Worm (Caenorhabditis elegans) whole organism, young adult: ENCODE data around the gene gst-8.

Source experiments
- B0019.2 ChIP-seq: fragments of 200-800 bp; sonication (Bioruptor generic); conservative IDR thresholded peaks from 2 replicates; pipeline ENCODE4 v1.3.6; 2022; ENCODE audit warnings: missing genetic modification reagents, missing genetic modification characterization, missing compliant biosample characterization
- B0261.1 ChIP-seq: sonication (generic microtip); optimal IDR thresholded peaks from 2 replicates; lab custom pipeline; 2016; ENCODE audit warnings: mild to moderate bottlenecking, missing genetic modification characterization, moderate library complexity, missing compliant biosample characterization
- B0336.3 ChIP-seq: fragments of 200-800 bp; sonication (Bioruptor generic); IDR thresholded peaks from 2 replicates; pipeline ENCODE4 v1.3.6; 2022; ENCODE audit warnings: missing genetic modification characterization, missing compliant biosample characterization
- F37B4.10 ChIP-seq: fragments of 200-800 bp; sonication (Bioruptor generic); IDR thresholded peaks from 2 replicates; pipeline ENCODE4 v1.3.6; 2022; ENCODE audit warnings: missing genetic modification characterization, missing compliant biosample characterization
- K11D2.4 ChIP-seq: fragments of 200-800 bp; sonication (Bioruptor generic); IDR thresholded peaks from 2 replicates; pipeline ENCODE4 v1.3.6; 2022; ENCODE audit warnings: missing genetic modification reagents, missing genetic modification characterization, missing compliant biosample characterization
- Y56A3A.18 ChIP-seq: fragments of 200-800 bp; sonication (Bioruptor generic); IDR thresholded peaks from 2 replicates; pipeline ENCODE4 v1.3.6; 2022; ENCODE audit warnings: missing genetic modification reagents, missing genetic modification characterization, missing compliant biosample characterization
- Y79H2A.3 ChIP-seq: fragments of 200-800 bp; sonication (Bioruptor generic); conservative IDR thresholded peaks from 2 replicates; pipeline ENCODE4 v1.3.6; 2022; ENCODE audit warnings: missing genetic modification reagents, missing genetic modification characterization, missing compliant biosample characterization
- aptf-3 ChIP-seq: fragments of 200-800 bp; sonication (Bioruptor generic); IDR thresholded peaks from 2 replicates; pipeline ENCODE4 v1.3.6; 2022; ENCODE audit warnings: missing genetic modification characterization, missing compliant biosample characterization
- atf-7 ChIP-seq: sonication (generic microtip); optimal IDR thresholded peaks from 2 replicates; lab custom pipeline; 2017; ENCODE audit warnings: mild to moderate bottlenecking, missing genetic modification characterization, missing compliant biosample characterization
- attf-5 ChIP-seq: fragments of 200-800 bp; sonication (Bioruptor generic); optimal IDR thresholded peaks from 2 replicates; lab custom pipeline; 2018; ENCODE audit warnings: mild to moderate bottlenecking, missing genetic modification characterization, missing compliant biosample characterization
- ccch-3 ChIP-seq: fragments of 200-800 bp; sonication (Bioruptor generic); optimal IDR thresholded peaks from 2 replicates; lab custom pipeline; 2018; ENCODE audit warnings: mild to moderate bottlenecking, missing genetic modification characterization, missing compliant biosample characterization
- cebp-1 ChIP-seq, 2 experiments: fragments of 200-800 bp in 1 of 2; sonication (Bioruptor generic) in 1 of 2; sonication (generic microtip) in 1 of 2; IDR thresholded peaks in 1 of 2; optimal IDR thresholded peaks in 1 of 2; 2 replicates each; pipeline versions ENCODE4 v1.3.6 to Lab custom; 2017 to 2022; ENCODE audit warnings: missing compliant biosample characterization in 2 of 2, missing genetic modification characterization in 2 of 2, mild to moderate bottlenecking in 1 of 2, missing genetic modification reagents in 1 of 2, moderate library complexity in 1 of 2
- ceh-100 ChIP-seq: fragments of 200-800 bp; sonication (Bioruptor generic); IDR thresholded peaks from 2 replicates; pipeline ENCODE4 v1.3.6; 2022; ENCODE audit warnings: missing genetic modification reagents, missing genetic modification characterization, missing compliant biosample characterization
- dox-1 ChIP-seq: fragments of 200-800 bp; sonication (Bioruptor generic); IDR thresholded peaks from 2 replicates; pipeline ENCODE4 v1.3.6; 2022; ENCODE audit warnings: missing genetic modification reagents, missing genetic modification characterization, missing compliant biosample characterization
- egl-44 ChIP-seq: fragments of 200-800 bp; sonication (Bioruptor generic); IDR thresholded peaks from 2 replicates; pipeline ENCODE4 v1.3.6; 2022; ENCODE audit warnings: missing genetic modification reagents, missing genetic modification characterization, missing compliant biosample characterization
- ets-4 ChIP-seq: fragments of 200-800 bp; sonication (Bioruptor generic); optimal IDR thresholded peaks from 2 replicates; lab custom pipeline; 2018; ENCODE audit warnings: mild to moderate bottlenecking, missing genetic modification characterization, missing compliant biosample characterization
- gei-17 ChIP-seq: fragments of 200-800 bp; sonication (Bioruptor generic); optimal IDR thresholded peaks from 2 replicates; lab custom pipeline; 2018; ENCODE audit warnings: mild to moderate bottlenecking, missing genetic modification characterization, missing compliant biosample characterization
- hlh-12 ChIP-seq: sonication (generic microtip); optimal IDR thresholded peaks from 2 replicates; lab custom pipeline; 2016; ENCODE audit warnings: missing genetic modification characterization, missing compliant biosample characterization
- hlh-26 ChIP-seq: fragments of 200-800 bp; sonication (Bioruptor generic); conservative IDR thresholded peaks from 2 replicates; pipeline ENCODE4 v1.3.6; 2022; ENCODE audit warnings: missing genetic modification reagents, missing genetic modification characterization, missing compliant biosample characterization
- hsf-1 ChIP-seq: fragments of 200-800 bp; sonication (Bioruptor generic); IDR thresholded peaks from 2 replicates; pipeline ENCODE4 v1.3.6; 2022; ENCODE audit warnings: missing genetic modification reagents, missing genetic modification characterization, missing compliant biosample characterization
- let-526 ChIP-seq: fragments of 200-800 bp; sonication (Bioruptor generic); IDR thresholded peaks from 2 replicates; pipeline ENCODE4 v1.3.6; 2022; ENCODE audit warnings: missing genetic modification reagents, missing genetic modification characterization, missing compliant biosample characterization
- lin-26 ChIP-seq: fragments of 200-800 bp; sonication (Bioruptor generic); IDR thresholded peaks from 2 replicates; pipeline ENCODE4 v1.3.6; 2022; ENCODE audit warnings: missing genetic modification reagents, missing genetic modification characterization, missing compliant biosample characterization
- lin-54 ChIP-seq: fragments of 200-800 bp; sonication (Bioruptor generic); optimal IDR thresholded peaks from 2 replicates; lab custom pipeline; 2018; ENCODE audit warnings: mild to moderate bottlenecking, missing genetic modification characterization, missing compliant biosample characterization
- madf-10 ChIP-seq: sonication (generic microtip); optimal IDR thresholded peaks from 2 replicates; lab custom pipeline; 2016; ENCODE audit warnings: mild to moderate bottlenecking, missing genetic modification characterization, missing compliant biosample characterization
- nfyb-1 ChIP-seq: fragments of 200-800 bp; sonication (Bioruptor generic); IDR thresholded peaks from 2 replicates; pipeline ENCODE4 v1.3.6; 2022; ENCODE audit warnings: missing genetic modification reagents, missing genetic modification characterization, missing compliant biosample characterization
- nhr-179 ChIP-seq: sonication (generic microtip); optimal IDR thresholded peaks from 2 replicates; lab custom pipeline; 2016; ENCODE audit warnings: mild to moderate bottlenecking, missing genetic modification characterization, missing compliant biosample characterization
- nhr-27 ChIP-seq: fragments of 200-800 bp; sonication (Bioruptor generic); optimal IDR thresholded peaks from 2 replicates; lab custom pipeline; 2018; ENCODE audit warnings: mild to moderate bottlenecking, missing genetic modification characterization, moderate library complexity, missing compliant biosample characterization
- nhr-80 ChIP-seq: sonication (generic microtip); optimal IDR thresholded peaks from 2 replicates; lab custom pipeline; 2016; ENCODE audit warnings: missing genetic modification characterization, missing compliant biosample characterization
- pbrm-1 ChIP-seq: fragments of 200-800 bp; sonication (Bioruptor generic); IDR thresholded peaks from 2 replicates; pipeline ENCODE4 v1.3.6; 2022; ENCODE audit warnings: missing genetic modification reagents, missing genetic modification characterization, missing compliant biosample characterization
- pha-4 ChIP-seq: fragments of 150-350 bp; sonication (generic microtip); optimal IDR thresholded peaks from 2 replicates; lab custom pipeline; 2014; ENCODE audit warnings: missing biosample characterization, missing genetic modification reagents, missing genetic modification characterization
- repo-1 ChIP-seq: sonication (generic microtip); optimal IDR thresholded peaks from 2 replicates; lab custom pipeline; 2017; ENCODE audit warnings: mild to moderate bottlenecking, missing genetic modification characterization, missing compliant biosample characterization
- rpc-1 ChIP-seq, 2 experiments: fragments of 150-350 bp in 1 of 2; sonication (generic microtip) in 1 of 2; optimal IDR thresholded peaks; 2 replicates each; lab custom pipeline; 2014 to 2018; ENCODE audit warnings: missing biosample characterization in 1 of 2, missing genetic modification characterization in 1 of 2, missing genetic modification reagents in 1 of 2, missing genotype in 1 of 2
- snpc-1.1 ChIP-seq: sonication (generic microtip); optimal IDR thresholded peaks from 2 replicates; lab custom pipeline; 2017; ENCODE audit warnings: missing genetic modification characterization, mild to moderate bottlenecking, missing compliant biosample characterization, antibody characterized with exemption, moderate library complexity, missing genotype, missing genetic modification reagents; ENCODE audit not compliant: insufficient read depth
- somi-1 ChIP-seq: fragments of 200-800 bp; sonication (Bioruptor generic); optimal IDR thresholded peaks from 2 replicates; lab custom pipeline; 2018; ENCODE audit warnings: mild to moderate bottlenecking, missing genetic modification characterization, missing compliant biosample characterization
- tbp1 ChIP-seq: fragments of 200-800 bp; sonication (Bioruptor generic); optimal IDR thresholded peaks from 2 replicates; lab custom pipeline; 2018; ENCODE audit warnings: mild to moderate bottlenecking, missing genetic modification characterization, missing compliant biosample characterization
- tlf-1 ChIP-seq: fragments of 200-800 bp; sonication (Bioruptor generic); optimal IDR thresholded peaks from 2 replicates; lab custom pipeline; 2018; ENCODE audit warnings: mild to moderate bottlenecking, missing genetic modification characterization, missing compliant biosample characterization
- unc-130 ChIP-seq: sonication (generic microtip); optimal IDR thresholded peaks from 2 replicates; lab custom pipeline; 2016; ENCODE audit warnings: missing genetic modification reagents, missing genetic modification characterization, missing compliant biosample characterization
- unc-62 ChIP-seq: fragments of 150-350 bp; optimal IDR thresholded peaks from 2 replicates; lab custom pipeline; 2014; ENCODE audit warnings: missing biosample characterization, missing genetic modification reagents, missing genetic modification characterization
- zim-3 ChIP-seq: sonication (generic microtip); optimal IDR thresholded peaks from 2 replicates; lab custom pipeline; 2017; ENCODE audit warnings: mild to moderate bottlenecking, missing genetic modification characterization, moderate library complexity, missing compliant biosample characterization
- ztf-18 ChIP-seq: sonication (generic microtip); optimal IDR thresholded peaks from 2 replicates; lab custom pipeline; 2016; ENCODE audit warnings: missing genotype, mild to moderate bottlenecking, missing genetic modification characterization, missing compliant biosample characterization
- ztf-22 ChIP-seq: fragments of 200-800 bp; sonication (Bioruptor generic); optimal IDR thresholded peaks from 2 replicates; lab custom pipeline; 2018; ENCODE audit warnings: mild to moderate bottlenecking, missing genetic modification characterization, moderate library complexity, missing compliant biosample characterization
- ztf-25 ChIP-seq: fragments of 200-800 bp; sonication (Bioruptor generic); IDR thresholded peaks from 2 replicates; pipeline ENCODE4 v1.3.6; 2022; ENCODE audit warnings: missing genetic modification reagents, missing genetic modification characterization, missing compliant biosample characterization
- ztf-28 ChIP-seq: fragments of 200-800 bp; sonication (Bioruptor generic); IDR thresholded peaks from 2 replicates; pipeline ENCODE4 v1.3.6; 2022; ENCODE audit warnings: missing genetic modification reagents, missing genetic modification characterization, missing compliant biosample characterization

The gst-8 gene

ce11 chrII:4855489-4855888 lies 28.0 kb upstream of the gst-8 start:
- TF ChIP-seq K11D2.4 (GFP tag; lab: Robert Waterston, UW), result 0 out of 2 replicates have a peak, but pooled peaks have one; percentile 19
- TF ChIP-seq Y79H2A.3, result no peak

- TF ChIP-seq nhr-27 (no peak), cebp-1 (GFP tag; IDR thresholded peaks at IDR 0.05; lab: Robert Waterston, UW) (peak; percentile 96), cebp-1 (tag; optimal IDR thresholded peaks at IDR 0.05; lab: Kevin White, UChicago) (peak; percentile 99), tlf-1 (GFP tag; lab: Kevin White, UChicago) (no peak), madf-10 (tag; lab: Kevin White, UChicago) (no peak), ztf-25 (GFP tag; lab: Robert Waterston, UW) (no peak), hsf-1 (GFP tag; lab: Robert Waterston, UW) (no peak), F37B4.10 (GFP tag; lab: Robert Waterston, UW) (no peak), somi-1 (GFP tag; lab: Kevin White, UChicago) (no peak), hlh-12 (tag; lab: Kevin White, UChicago) (no peak), pha-4 (no peak), hlh-26 (GFP tag; lab: Robert Waterston, UW) (no peak), repo-1 (tag; lab: Kevin White, UChicago) (no peak), Y79H2A.3 (no peak), attf-5 (GFP tag; lab: Kevin White, UChicago) (peak; percentile 39), lin-26 (GFP tag; lab: Robert Waterston, UW) (0 out of 2 replicates have a peak, but pooled peaks have one; percentile 13), nfyb-1 (GFP tag; lab: Robert Waterston, UW) (0 out of 2 replicates have a peak, but pooled peaks have one; percentile 46), B0019.2 (GFP tag; lab: Robert Waterston, UW) (no peak), dox-1 (GFP tag; lab: Robert Waterston, UW) (no peak), B0261.1 (tag; lab: Kevin White, UChicago) (no peak), Y56A3A.18 (GFP tag; lab: Robert Waterston, UW) (no peak), unc-130 (no peak), let-526 (GFP tag; lab: Robert Waterston, UW) (peak; percentile 24; the same call in 1 of the 2 replicates), ceh-100 (GFP tag; lab: Robert Waterston, UW) (no peak), rpc-1 (optimal IDR thresholded peaks at IDR 0.05; lab: Kevin White, UChicago) (no peak), rpc-1 (tag; optimal IDR thresholded peaks at IDR 0.05; lab: Kevin White, UChicago) (no peak), zim-3 (tag; lab: Kevin White, UChicago) (no peak), egl-44 (GFP tag; lab: Robert Waterston, UW) (no peak), ztf-22 (GFP tag; lab: Kevin White, UChicago) (no peak), nhr-179 (tag; lab: Kevin White, UChicago) (no peak), ztf-28 (GFP tag; lab: Robert Waterston, UW) (no peak), pbrm-1 (GFP tag; lab: Robert Waterston, UW) (0 out of 2 replicates have a peak, but pooled peaks have one; percentile 12), atf-7 (tag; lab: Kevin White, UChicago) (no peak), aptf-3 (GFP tag; lab: Robert Waterston, UW) (no peak), B0336.3 (GFP tag; lab: Robert Waterston, UW) (no peak), lin-54 (GFP tag; lab: Kevin White, UChicago) (no peak), ccch-3 (GFP tag; lab: Kevin White, UChicago) (no peak)
Measured at ce11 chrII:4856113-4856512, 27.4 kb upstream of the gst-8 start.

DNA sequence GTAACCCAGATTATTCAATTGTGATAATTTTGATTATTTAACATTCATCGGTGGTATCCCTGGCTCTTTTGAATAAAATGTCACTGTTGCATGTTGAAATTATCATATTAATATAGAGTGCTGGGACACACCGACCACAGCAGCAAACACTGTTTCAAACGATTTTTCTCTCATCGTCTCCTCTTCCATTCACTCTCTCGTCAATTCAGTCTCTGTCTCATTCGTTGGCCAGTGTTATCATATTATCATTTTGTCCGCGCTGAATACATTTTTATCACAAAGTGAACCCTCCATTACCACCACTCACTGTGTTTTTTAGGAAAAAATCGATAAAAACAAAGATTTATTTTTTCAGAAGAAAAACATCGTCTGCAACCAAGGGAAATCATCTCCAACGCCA lies 26.4 kb upstream of the gst-8 start:
- TF ChIP-seq K11D2.4 (GFP tag; lab: Robert Waterston, UW) (no peak), lin-54 (GFP tag; lab: Kevin White, UChicago) (peak; percentile 21), unc-62 (GFP tag; lab: Kevin White, UChicago) (no peak), dox-1 (GFP tag; lab: Robert Waterston, UW) (peak; percentile 54; the same call in 1 of the 2 replicates), tlf-1 (GFP tag; lab: Kevin White, UChicago) (no peak), cebp-1 (GFP tag; IDR thresholded peaks at IDR 0.05; lab: Robert Waterston, UW) (no peak), cebp-1 (tag; optimal IDR thresholded peaks at IDR 0.05; lab: Kevin White, UChicago) (peak; percentile 14), snpc-1.1 (tag; lab: Kevin White, UChicago) (no peak), gei-17 (no peak), hlh-26 (GFP tag; lab: Robert Waterston, UW) (no peak), ztf-18 (tag; lab: Kevin White, UChicago) (peak; percentile 15), nhr-80 (tag; lab: Kevin White, UChicago) (peak; percentile 89), ets-4 (GFP tag; lab: Kevin White, UChicago) (peak; percentile 36), tbp1 (GFP tag; lab: Kevin White, UChicago) (peak; percentile 15)
